Fruit fly (Drosophila melanogaster) whole organism, embryonic: ENCODE data around the gene Chd64.
A peak's percentile ranks its signal among the peaks of the same experiment; 100 is the strongest.

Experiments used
- Bgb ChIP-seq: fragments of 200-800 bp; sonication (Bioruptor generic); IDR thresholded peaks from 2 replicates; pipeline ENCODE4 v1.3.6; 2022; ENCODE audit warnings: missing biosample characterization, missing genetic modification characterization; ENCODE audit not compliant: partially characterized antibody
- CG10462 ChIP-seq: fragments of 200-800 bp; sonication (Bioruptor generic); optimal IDR thresholded peaks from 2 replicates; lab custom pipeline; 2016; ENCODE audit warnings: missing biosample characterization, missing genetic modification characterization
- CG10543 ChIP-seq: fragments of 200-800 bp; sonication (Bioruptor generic); optimal IDR thresholded peaks from 3 replicates; lab custom pipeline; 2017; ENCODE audit warnings: missing biosample characterization, mild to moderate bottlenecking, missing genetic modification characterization, moderate library complexity
- CG11093 ChIP-seq: fragments of 200-800 bp; sonication (Bioruptor generic); IDR thresholded peaks from 3 replicates; pipeline ENCODE4 v1.3.6; 2022; ENCODE audit warnings: missing biosample characterization, missing genetic modification characterization
- CG11247 ChIP-seq: fragments of 200-800 bp; sonication (Bioruptor generic); IDR thresholded peaks from 2 replicates; pipeline ENCODE4 v1.3.6; 2022; ENCODE audit warnings: missing biosample characterization, missing genetic modification characterization
- CG15696 ChIP-seq: fragments of 200-800 bp; sonication (Bioruptor generic); optimal IDR thresholded peaks from 2 replicates; lab custom pipeline; 2019; ENCODE audit warnings: missing biosample characterization, mild to moderate bottlenecking, missing genetic modification characterization, moderate library complexity
- CG33213 ChIP-seq: fragments of 200-800 bp; sonication (Bioruptor generic); optimal IDR thresholded peaks from 3 replicates; lab custom pipeline; 2016; ENCODE audit warnings: missing biosample characterization, missing genetic modification characterization
- CG33557 ChIP-seq: fragments of 200-800 bp; sonication (Bioruptor generic); optimal IDR thresholded peaks from 2 replicates; lab custom pipeline; 2019; ENCODE audit warnings: missing biosample characterization, mild to moderate bottlenecking, missing genetic modification characterization, moderate library complexity
- CG34376 ChIP-seq: fragments of 200-800 bp; sonication (Bioruptor generic); optimal IDR thresholded peaks from 2 replicates; lab custom pipeline; 2018; ENCODE audit warnings: missing biosample characterization, mild to moderate bottlenecking, missing genetic modification characterization
- CG4424 ChIP-seq: fragments of 200-800 bp; sonication (Bioruptor generic); optimal IDR thresholded peaks from 3 replicates; lab custom pipeline; 2016; ENCODE audit warnings: missing biosample characterization, missing genetic modification characterization
- CG6854 ChIP-seq: fragments of 200-800 bp; sonication (Bioruptor generic); optimal IDR thresholded peaks from 3 replicates; lab custom pipeline; 2017; ENCODE audit warnings: missing biosample characterization, mild to moderate bottlenecking, missing genetic modification characterization
- CG7556 ChIP-seq: fragments of 200-800 bp; sonication (Bioruptor generic); optimal IDR thresholded peaks from 2 replicates; lab custom pipeline; 2017; ENCODE audit warnings: missing biosample characterization, mild to moderate bottlenecking, missing genetic modification characterization
- CG9932 ChIP-seq: fragments of 200-800 bp; sonication (Bioruptor generic); IDR thresholded peaks from 2 replicates; pipeline ENCODE4 v1.3.6; 2022; ENCODE audit warnings: missing biosample characterization, missing genetic modification characterization
- CTCF ChIP-seq: fragments of 200-800 bp; sonication (Bioruptor generic); optimal IDR thresholded peaks from 2 replicates; lab custom pipeline; 2017; ENCODE audit warnings: missing biosample characterization, mild to moderate bottlenecking, missing genetic modification characterization, moderate library complexity
- Camta ChIP-seq: fragments of 200-800 bp; sonication (Bioruptor generic); optimal IDR thresholded peaks from 2 replicates; lab custom pipeline; 2016; ENCODE audit warnings: missing biosample characterization, missing genetic modification characterization
- Deaf1 ChIP-seq: fragments of 200-800 bp; optimal IDR thresholded peaks from 3 replicates; lab custom pipeline; 2019; ENCODE audit warnings: missing biosample characterization, mild to moderate bottlenecking, missing genetic modification characterization, moderate library complexity
- Dll ChIP-seq: fragments of 200-800 bp; sonication (Bioruptor generic); IDR thresholded peaks from 4 replicates; pipeline ENCODE4 v1.3.6; 2022; ENCODE audit warnings: missing biosample characterization, missing genetic modification characterization; ENCODE audit not compliant: partially characterized antibody
- Drgx ChIP-seq: fragments of 200-800 bp; sonication (Bioruptor generic); IDR thresholded peaks from 2 replicates; pipeline ENCODE4 v1.3.6; 2022; ENCODE audit warnings: missing biosample characterization, missing genetic modification characterization
- Gsc ChIP-seq: fragments of 200-800 bp; sonication (Bioruptor generic); IDR thresholded peaks from 2 replicates; pipeline ENCODE4 v1.3.6; 2022; ENCODE audit warnings: missing biosample characterization, missing genetic modification characterization
- Hand ChIP-seq: fragments of 200-800 bp; sonication (Bioruptor generic); optimal IDR thresholded peaks from 2 replicates; lab custom pipeline; 2017; ENCODE audit warnings: mild to moderate bottlenecking, missing biosample characterization, missing genetic modification reagents, missing genetic modification characterization
- MESR4 ChIP-seq: fragments of 200-800 bp; sonication (Bioruptor generic); optimal IDR thresholded peaks from 2 replicates; lab custom pipeline; 2018; ENCODE audit warnings: missing biosample characterization, mild to moderate bottlenecking, missing genetic modification characterization, moderate library complexity
- Med ChIP-seq: fragments of 200-800 bp; sonication (Bioruptor generic); peaks from one replicate; lab custom pipeline; 2016; ENCODE audit warnings: missing biosample characterization, missing genetic modification characterization, mild to moderate bottlenecking, inconsistent platforms, moderate library complexity
- NFAT ChIP-seq: fragments of 200-800 bp; sonication (Bioruptor generic); IDR thresholded peaks from 2 replicates; pipeline ENCODE4 v1.3.6; 2022; ENCODE audit warnings: missing biosample characterization, missing genetic modification characterization
- Optix ChIP-seq: fragments of 200-800 bp; sonication (Bioruptor generic); IDR thresholded peaks from 3 replicates; pipeline ENCODE4 v1.3.6; 2022; ENCODE audit warnings: missing biosample characterization, missing genetic modification characterization
- Vsx1 ChIP-seq: fragments of 200-800 bp; sonication (Bioruptor generic); optimal IDR thresholded peaks from 2 replicates; lab custom pipeline; 2017; ENCODE audit warnings: missing biosample characterization, mild to moderate bottlenecking, missing genetic modification characterization, missing genetic modification reagents
- br ChIP-seq: fragments of >200 bp; optimal IDR thresholded peaks from 2 replicates; lab custom pipeline; 2017
- ci ChIP-seq: fragments of 200-800 bp; sonication (Bioruptor generic); IDR thresholded peaks from 3 replicates; pipeline ENCODE4 v1.3.6; 2022; ENCODE audit warnings: missing biosample characterization, missing genetic modification characterization
- crol ChIP-seq: fragments of 200-800 bp; sonication (Bioruptor generic); IDR thresholded peaks from 2 replicates; pipeline ENCODE4 v1.3.6; 2022; ENCODE audit warnings: missing biosample characterization, missing genetic modification characterization
- dpn ChIP-seq, 2 experiments: fragments of 200-800 bp; sonication (Bioruptor generic); optimal IDR thresholded peaks; 3 replicates each; lab custom pipeline; 2016; ENCODE audit warnings: missing biosample characterization in 2 of 2, missing genetic modification characterization in 2 of 2
- emc ChIP-seq: fragments of 200-800 bp; sonication (Bioruptor generic); optimal IDR thresholded peaks from 2 replicates; lab custom pipeline; 2016; ENCODE audit warnings: missing biosample characterization, missing genetic modification characterization
- eyg ChIP-seq: fragments of 200-800 bp; sonication (Bioruptor generic); optimal IDR thresholded peaks from 3 replicates; lab custom pipeline; 2016; ENCODE audit warnings: missing biosample characterization, missing genetic modification characterization
- grn ChIP-seq: fragments of 200-800 bp; sonication (Bioruptor generic); optimal IDR thresholded peaks from 3 replicates; lab custom pipeline; 2017; ENCODE audit warnings: missing biosample characterization, missing genetic modification characterization
- gsb ChIP-seq: fragments of 200-800 bp; sonication (Bioruptor generic); IDR thresholded peaks from 2 replicates; pipeline ENCODE4 v1.3.6; 2022; ENCODE audit warnings: missing biosample characterization, missing genetic modification characterization
- gsb-n ChIP-seq: fragments of 200-800 bp; sonication (Bioruptor generic); optimal IDR thresholded peaks from 3 replicates; lab custom pipeline; 2018; ENCODE audit warnings: missing biosample characterization, mild to moderate bottlenecking, missing genetic modification characterization
- her ChIP-seq: fragments of 200-800 bp; sonication (Bioruptor generic); optimal IDR thresholded peaks from 2 replicates; lab custom pipeline; 2016; ENCODE audit warnings: missing biosample characterization, missing genetic modification characterization
- hkb ChIP-seq, 2 experiments: fragments of 200-800 bp in 1 of 2; fragments of >200 bp in 1 of 2; sonication (Bioruptor generic) in 1 of 2; IDR thresholded peaks in 1 of 2; optimal IDR thresholded peaks in 1 of 2; 2 replicates each; pipeline versions ENCODE4 v1.3.6 to Lab custom; 2017 to 2022; ENCODE audit warnings: missing biosample characterization in 1 of 2, missing genetic modification characterization in 1 of 2
- mam ChIP-seq: fragments of 200-800 bp; sonication (Bioruptor generic); optimal IDR thresholded peaks from 3 replicates; lab custom pipeline; 2016; ENCODE audit warnings: missing biosample characterization, missing genetic modification characterization
- nerfin-2 ChIP-seq: fragments of 200-800 bp; sonication (Bioruptor generic); IDR thresholded peaks from 2 replicates; pipeline ENCODE4 v1.3.6; 2022; ENCODE audit warnings: missing biosample characterization, missing genetic modification characterization; ENCODE audit not compliant: partially characterized antibody
- odd ChIP-seq: fragments of 200-800 bp; sonication (Bioruptor generic); optimal IDR thresholded peaks from 2 replicates; lab custom pipeline; 2017; ENCODE audit warnings: missing biosample characterization, mild to moderate bottlenecking, missing genetic modification characterization
- p53 ChIP-seq: fragments of 200-800 bp; sonication (Bioruptor generic); optimal IDR thresholded peaks from 2 replicates; lab custom pipeline; 2016; ENCODE audit warnings: missing biosample characterization, missing genetic modification characterization
- pfk ChIP-seq: fragments of 200-800 bp; sonication (Bioruptor generic); optimal IDR thresholded peaks from 2 replicates; lab custom pipeline; 2018; ENCODE audit warnings: missing biosample characterization, mild to moderate bottlenecking, missing genetic modification characterization, moderate library complexity
- ssp ChIP-seq: fragments of 200-800 bp; sonication (Bioruptor generic); IDR thresholded peaks from 2 replicates; pipeline ENCODE4 v1.3.6; 2022; ENCODE audit warnings: missing biosample characterization, missing genetic modification characterization
- stwl ChIP-seq: fragments of 200-800 bp; sonication (Bioruptor generic); optimal IDR thresholded peaks from 3 replicates; lab custom pipeline; 2018; ENCODE audit warnings: missing biosample characterization, mild to moderate bottlenecking, missing genetic modification characterization, moderate library complexity
- sug ChIP-seq: fragments of 200-800 bp; optimal IDR thresholded peaks from 2 replicates; lab custom pipeline; 2019; ENCODE audit warnings: missing biosample characterization, mild to moderate bottlenecking, missing genetic modification characterization, moderate library complexity
- unpg ChIP-seq: fragments of 200-800 bp; sonication (Bioruptor generic); optimal IDR thresholded peaks from 3 replicates; lab custom pipeline; 2018; ENCODE audit warnings: missing biosample characterization, mild to moderate bottlenecking, missing genetic modification characterization, moderate library complexity
- vfl ChIP-seq: fragments of 200-800 bp; sonication (Bioruptor generic); optimal IDR thresholded peaks from 2 replicates; lab custom pipeline; 2016; ENCODE audit warnings: missing biosample characterization, missing genetic modification characterization

Gene Chd64

dm6 chr3L:4070221-4070995 is 51.8 kb downstream of the Chd64 start (continued):
- TF ChIP-seq gsb (GFP tag; lab: Robert Waterston, UW), result peak; percentile 87
- TF ChIP-seq CG4424 (GFP tag; lab: Kevin White, UChicago), result peak; percentile 73
- TF ChIP-seq CG33213 (GFP tag; lab: Kevin White, UChicago), result peak; percentile 72
- TF ChIP-seq Dll (GFP tag; lab: Robert Waterston, UW), result no peak
- TF ChIP-seq ssp (GFP tag; lab: Robert Waterston, UW), result peak; percentile 81
- no peak for TF ChIP-seq nerfin-2 (GFP tag; lab: Robert Waterston, UW)
- no peak for TF ChIP-seq hkb (optimal IDR thresholded peaks at IDR 0.05; lab: Kevin White, UChicago)
- peak; percentile 94 for TF ChIP-seq hkb (GFP tag; IDR thresholded peaks at IDR 0.05; lab: Robert Waterston, UW)
- peak; percentile 73 for TF ChIP-seq eyg
- TF ChIP-seq gsb-n (tag; lab: Kevin White, UChicago), result peak; percentile 71
- TF ChIP-seq CG9932 (GFP tag; lab: Robert Waterston, UW), result peak; percentile 93
- no peak for TF ChIP-seq br
- TF ChIP-seq odd (GFP tag; lab: Kevin White, UChicago), result peak; percentile 59
- TF ChIP-seq grn (GFP tag; lab: Kevin White, UChicago), result no peak
- TF ChIP-seq Optix (GFP tag; lab: Robert Waterston, UW), result peak; percentile 90
- TF ChIP-seq CG11093 (GFP tag; lab: Robert Waterston, UW), result peak; percentile 83
- peak; percentile 88 for TF ChIP-seq her (GFP tag; lab: Kevin White, UChicago)
- peak; percentile 75 for TF ChIP-seq Gsc (GFP tag; lab: Robert Waterston, UW)
- peak; percentile 83 to 89 for TF ChIP-seq dpn (GFP tag; optimal IDR thresholded peaks at IDR 0.05; lab: Kevin White, UChicago)
- peak; percentile 58 for TF ChIP-seq p53 (GFP tag; lab: Kevin White, UChicago)
- no peak for TF ChIP-seq CG33557 (GFP tag; lab: Kevin White, UChicago)

- TF ChIP-seq unpg (GFP tag; lab: Kevin White, UChicago) (no peak), stwl (tag; lab: Kevin White, UChicago) (peak; percentile 84)
Observed at dm6 chr3L:4069069-4069468, 53.1 kb downstream of the Chd64 start, which contains the start of gene CG32259. TSS of gene CG32259 (plus strand) at chr3L:4069369.

dm6 chr3L:4068368-4068767 is 53.8 kb downstream of the Chd64 start:
- TF ChIP-seq grn (GFP tag; lab: Kevin White, UChicago), result peak; percentile 33
- no peak for TF ChIP-seq mam (GFP tag; lab: Kevin White, UChicago)
- peak; percentile 33 for TF ChIP-seq sug (tag; lab: Kevin White, UChicago)
- TF ChIP-seq Drgx (GFP tag; lab: Robert Waterston, UW), result peak; percentile 35; the same call in 1 of the 2 replicates
- TF ChIP-seq vfl (GFP tag; lab: Kevin White, UChicago), result no peak
- TF ChIP-seq MESR4 (GFP tag; lab: Kevin White, UChicago), result no peak
- peak; percentile 58 for TF ChIP-seq Deaf1
- no peak for TF ChIP-seq CG15696
- TF ChIP-seq crol (GFP tag; lab: Robert Waterston, UW), result peak; percentile 73
- TF ChIP-seq pfk, result no peak
- TF ChIP-seq CG6854 (GFP tag; lab: Kevin White, UChicago), result no peak
- no peak for TF ChIP-seq Hand (GFP tag; lab: Kevin White, UChicago)
- no peak for TF ChIP-seq emc (GFP tag; lab: Kevin White, UChicago)
- TF ChIP-seq CG11247 (GFP tag; lab: Robert Waterston, UW), result no peak
- TF ChIP-seq CG7556 (GFP tag; lab: Kevin White, UChicago), result no peak
- peak; percentile 24 for TF ChIP-seq CG10543 (GFP tag; lab: Kevin White, UChicago)
- peak; percentile 70 for TF ChIP-seq CG34376 (GFP tag; lab: Kevin White, UChicago)
- TF ChIP-seq CG10462 (GFP tag; lab: Kevin White, UChicago), result no peak
- no peak for TF ChIP-seq Bgb (GFP tag; lab: Robert Waterston, UW)
- TF ChIP-seq Camta (GFP tag; lab: Kevin White, UChicago), result no peak
- no peak for TF ChIP-seq Vsx1 (GFP tag; lab: Kevin White, UChicago)
- no peak for TF ChIP-seq CTCF (GFP tag; lab: Kevin White, UChicago)
- 0 out of 3 replicates have a peak, but pooled peaks have one; percentile 17 for TF ChIP-seq ci (GFP tag; lab: Robert Waterston, UW)
- TF ChIP-seq NFAT (GFP tag; lab: Robert Waterston, UW), result 0 out of 2 replicates have a peak, but pooled peaks have one; percentile 20
- TF ChIP-seq Med, result peak; percentile 63
- TF ChIP-seq, all 482 proteins: peak for 10
